Fruit fly (Drosophila melanogaster) whole organism, embryonic: Measurements from ENCODE around the gene CG14695.

Source experiments
- Atf6 ChIP-seq: fragments of 200-800 bp; sonication (Bioruptor generic); IDR thresholded peaks from 2 replicates; pipeline ENCODE4 v1.3.6; 2022; ENCODE audit warnings: missing biosample characterization, missing genetic modification characterization
- Bteb2 ChIP-seq: fragments of 200-800 bp; sonication (Bioruptor generic); optimal IDR thresholded peaks from 2 replicates; lab custom pipeline; 2016; ENCODE audit warnings: missing biosample characterization, missing genetic modification characterization
- CG10654 ChIP-seq: fragments of 200-800 bp; sonication (Bioruptor generic); optimal IDR thresholded peaks from 2 replicates; lab custom pipeline; 2016; ENCODE audit warnings: missing biosample characterization, missing genetic modification characterization
- CG11456 ChIP-seq: fragments of 200-800 bp; sonication (Bioruptor generic); IDR thresholded peaks from 3 replicates; pipeline ENCODE4 v1.3.6; 2022; ENCODE audit warnings: missing biosample characterization, missing genetic modification characterization
- CG12769 ChIP-seq: fragments of 200-800 bp; sonication (Bioruptor generic); optimal IDR thresholded peaks from 2 replicates; lab custom pipeline; 2019; ENCODE audit warnings: missing biosample characterization, mild to moderate bottlenecking, missing genetic modification characterization, moderate library complexity
- CG14014 ChIP-seq: fragments of 200-800 bp; sonication (Bioruptor generic); IDR thresholded peaks from 2 replicates; pipeline ENCODE4 v1.3.6; 2022; ENCODE audit warnings: missing biosample characterization, missing genetic modification characterization
- CG14050 ChIP-seq: fragments of 200-800 bp; sonication (Bioruptor generic); IDR thresholded peaks from 3 replicates; pipeline ENCODE4 v1.3.6; 2022; ENCODE audit warnings: missing biosample characterization, missing genetic modification characterization
- CG15514 ChIP-seq: fragments of 200-800 bp; sonication (Bioruptor generic); optimal IDR thresholded peaks from 3 replicates; lab custom pipeline; 2017; ENCODE audit warnings: missing biosample characterization, missing genetic modification characterization, mild to moderate bottlenecking, moderate library complexity, missing genetic modification reagents
- CG16813 ChIP-seq: fragments of 200-800 bp; sonication (Bioruptor generic); IDR thresholded peaks from 3 replicates; pipeline ENCODE4 v1.3.6; 2022; ENCODE audit warnings: missing biosample characterization, missing genetic modification characterization; ENCODE audit not compliant: partially characterized antibody
- CG17568 ChIP-seq: fragments of 200-800 bp; sonication (Bioruptor generic); optimal IDR thresholded peaks from 2 replicates; lab custom pipeline; 2018; ENCODE audit warnings: missing biosample characterization, mild to moderate bottlenecking, missing genetic modification characterization, moderate library complexity
- CG1792 ChIP-seq: fragments of 200-800 bp; sonication (Bioruptor generic); optimal IDR thresholded peaks from 2 replicates; lab custom pipeline; 2016; ENCODE audit warnings: missing biosample characterization, missing genetic modification characterization
- CG3995 ChIP-seq: fragments of 200-800 bp; sonication (Bioruptor generic); optimal IDR thresholded peaks from 3 replicates; lab custom pipeline; 2016; ENCODE audit warnings: missing biosample characterization, missing genetic modification characterization
- CG6654 ChIP-seq: fragments of 200-800 bp; sonication (Bioruptor generic); optimal IDR thresholded peaks from 2 replicates; lab custom pipeline; 2017; ENCODE audit warnings: missing biosample characterization, mild to moderate bottlenecking, missing genetic modification characterization
- CG6765 ChIP-seq: fragments of 200-800 bp; sonication (Bioruptor generic); optimal IDR thresholded peaks from 3 replicates; lab custom pipeline; 2017; ENCODE audit warnings: missing biosample characterization, mild to moderate bottlenecking, missing genetic modification characterization
- CG7987 ChIP-seq: fragments of 200-800 bp; sonication (Bioruptor generic); optimal IDR thresholded peaks from 2 replicates; lab custom pipeline; 2018; ENCODE audit warnings: missing biosample characterization, mild to moderate bottlenecking, missing genetic modification characterization, moderate library complexity
- CG8290 ChIP-seq, 3 experiments: fragments of 200-800 bp; sonication (Bioruptor generic); optimal IDR thresholded peaks; 2 replicates each; lab custom pipeline; 2016 to 2019; ENCODE audit warnings: missing biosample characterization in 3 of 3, missing genetic modification characterization in 3 of 3, mild to moderate bottlenecking in 2 of 3, moderate library complexity in 1 of 3
- D19A ChIP-seq: fragments of 200-800 bp; optimal IDR thresholded peaks from 3 replicates; lab custom pipeline; 2019; ENCODE audit warnings: missing biosample characterization, mild to moderate bottlenecking, missing genetic modification characterization, moderate library complexity
- Dip2 ChIP-seq: fragments of 200-800 bp; sonication (Bioruptor generic); IDR thresholded peaks from 2 replicates; pipeline ENCODE4 v1.3.6; 2022; ENCODE audit warnings: missing biosample characterization, missing genetic modification characterization
- Dp ChIP-seq: fragments of 200-800 bp; sonication (Bioruptor generic); optimal IDR thresholded peaks from 2 replicates; lab custom pipeline; 2018; ENCODE audit warnings: missing biosample characterization, mild to moderate bottlenecking, missing genetic modification characterization, moderate library complexity
- Elba2 ChIP-seq: fragments of 200-800 bp; sonication (Bioruptor generic); optimal IDR thresholded peaks from 3 replicates; lab custom pipeline; 2016; ENCODE audit warnings: missing biosample characterization, missing genetic modification characterization
- Max ChIP-seq: fragments of 200-800 bp; sonication (Bioruptor generic); optimal IDR thresholded peaks from 2 replicates; lab custom pipeline; 2016; ENCODE audit warnings: missing biosample characterization, mild to moderate bottlenecking, missing genetic modification characterization
- Mrtf ChIP-seq: fragments of 200-800 bp; sonication (Bioruptor generic); IDR thresholded peaks from 3 replicates; pipeline ENCODE4 v1.3.6; 2022; ENCODE audit warnings: missing biosample characterization, missing genetic modification characterization
- Neu2 ChIP-seq: fragments of 200-800 bp; sonication (Bioruptor generic); optimal IDR thresholded peaks from 3 replicates; lab custom pipeline; 2016; ENCODE audit warnings: missing biosample characterization, missing genetic modification characterization, borderline replicate concordance
- Sox102F ChIP-seq: fragments of 200-800 bp; sonication (Bioruptor generic); optimal IDR thresholded peaks from 2 replicates; lab custom pipeline; 2018; ENCODE audit warnings: missing biosample characterization, mild to moderate bottlenecking, missing genetic modification characterization, moderate library complexity
- Trl ChIP-seq, 3 experiments: fragments of >200 bp in 2 of 3; fragments of 200-800 bp in 1 of 3; sonication (Bioruptor generic) in 1 of 3; optimal IDR thresholded peaks; 2 replicates in 1 of 3; 3 replicates in 2 of 3; lab custom pipeline; 2016 to 2017; ENCODE audit warnings: missing biosample characterization in 1 of 3, missing genetic modification characterization in 1 of 3
- Vsx1 ChIP-seq: fragments of 200-800 bp; sonication (Bioruptor generic); optimal IDR thresholded peaks from 2 replicates; lab custom pipeline; 2017; ENCODE audit warnings: missing biosample characterization, mild to moderate bottlenecking, missing genetic modification characterization, missing genetic modification reagents
- YL-1 ChIP-seq: fragments of 200-800 bp; sonication (Bioruptor generic); optimal IDR thresholded peaks from 3 replicates; lab custom pipeline; 2017; ENCODE audit warnings: missing biosample characterization, mild to moderate bottlenecking, missing genetic modification characterization
- ase ChIP-seq: fragments of 200-800 bp; sonication (Bioruptor generic); IDR thresholded peaks from 3 replicates; pipeline ENCODE4 v1.3.6; 2022; ENCODE audit warnings: missing biosample characterization, missing genetic modification characterization
- ato ChIP-seq: fragments of 200-800 bp; sonication (Bioruptor generic); IDR thresholded peaks from 2 replicates; pipeline ENCODE4 v1.3.6; 2022; ENCODE audit warnings: missing biosample characterization, missing genetic modification characterization; ENCODE audit not compliant: partially characterized antibody
- az2 ChIP-seq: fragments of 200-800 bp; sonication (Bioruptor generic); optimal IDR thresholded peaks from 3 replicates; lab custom pipeline; 2016; ENCODE audit warnings: missing biosample characterization, missing genetic modification characterization
- bab2 ChIP-seq: fragments of 200-800 bp; sonication (Bioruptor generic); optimal IDR thresholded peaks from 2 replicates; lab custom pipeline; 2016; ENCODE audit warnings: missing biosample characterization, missing genetic modification characterization
- bowl ChIP-seq: fragments of 200-800 bp; sonication (Bioruptor generic); IDR thresholded peaks from 2 replicates; pipeline ENCODE4 v1.3.6; 2022; ENCODE audit warnings: missing biosample characterization, missing genetic modification characterization
- dysf ChIP-seq: fragments of 200-800 bp; sonication (Bioruptor generic); IDR thresholded peaks from 3 replicates; pipeline ENCODE4 v1.3.6; 2022; ENCODE audit warnings: missing biosample characterization, missing genetic modification characterization
- en ChIP-seq: fragments of 200-800 bp; sonication (Bioruptor generic); optimal IDR thresholded peaks from 2 replicates; lab custom pipeline; 2016; ENCODE audit warnings: missing biosample characterization, missing genetic modification characterization
- fd3F ChIP-seq: fragments of 200-800 bp; sonication (Bioruptor generic); optimal IDR thresholded peaks from 2 replicates; lab custom pipeline; 2018; ENCODE audit warnings: missing biosample characterization, mild to moderate bottlenecking, missing genetic modification characterization, moderate library complexity
- hkb ChIP-seq, 2 experiments: fragments of 200-800 bp in 1 of 2; fragments of >200 bp in 1 of 2; sonication (Bioruptor generic) in 1 of 2; IDR thresholded peaks in 1 of 2; optimal IDR thresholded peaks in 1 of 2; 2 replicates each; pipeline versions ENCODE4 v1.3.6 to Lab custom; 2017 to 2022; ENCODE audit warnings: missing biosample characterization in 1 of 2, missing genetic modification characterization in 1 of 2
- insv ChIP-seq, 2 experiments: fragments of 200-800 bp; sonication (Bioruptor generic); optimal IDR thresholded peaks; 3 replicates each; lab custom pipeline; 2016 to 2018; ENCODE audit warnings: missing biosample characterization in 2 of 2, missing genetic modification characterization in 2 of 2
- jigr1 ChIP-seq: fragments of 200-800 bp; sonication (Bioruptor generic); IDR thresholded peaks from 3 replicates; pipeline ENCODE4 v1.3.6; 2022; ENCODE audit warnings: missing biosample characterization, missing genetic modification characterization
- kah ChIP-seq: fragments of 200-800 bp; sonication (Bioruptor generic); optimal IDR thresholded peaks from 2 replicates; lab custom pipeline; 2018; ENCODE audit warnings: missing biosample characterization, mild to moderate bottlenecking, missing genetic modification characterization
- lab ChIP-seq: fragments of 200-800 bp; sonication (Bioruptor generic); optimal IDR thresholded peaks from 3 replicates; lab custom pipeline; 2017; ENCODE audit warnings: missing biosample characterization, missing genetic modification characterization, mild to moderate bottlenecking, moderate library complexity, missing genetic modification reagents
- lola ChIP-seq, 3 experiments: fragments of >200 bp in 2 of 3; fragments of 200-800 bp in 1 of 3; sonication (Bioruptor generic) in 1 of 3; optimal IDR thresholded peaks; 2 replicates each; lab custom pipeline; 2017 to 2019; ENCODE audit warnings: missing biosample characterization in 3 of 3, missing genetic modification characterization in 3 of 3, mild to moderate bottlenecking in 1 of 3, moderate library complexity in 1 of 3
- onecut ChIP-seq: fragments of 200-800 bp; sonication (Bioruptor generic); IDR thresholded peaks from 2 replicates; pipeline ENCODE4 v1.3.6; 2022; ENCODE audit warnings: missing biosample characterization, missing genetic modification characterization
- pnt ChIP-seq: fragments of 200-800 bp; sonication (Bioruptor generic); optimal IDR thresholded peaks from 3 replicates; lab custom pipeline; 2016; ENCODE audit warnings: missing biosample characterization, missing genetic modification characterization
- sqz ChIP-seq: fragments of 200-800 bp; sonication (Bioruptor generic); optimal IDR thresholded peaks from 3 replicates; lab custom pipeline; 2018; ENCODE audit warnings: missing biosample characterization, mild to moderate bottlenecking, missing genetic modification characterization
- vvl ChIP-seq: fragments of 200-800 bp; sonication (Bioruptor generic); IDR thresholded peaks from 2 replicates; pipeline ENCODE4 v1.3.6; 2022; ENCODE audit warnings: missing biosample characterization, missing genetic modification characterization
- zfh1 ChIP-seq: fragments of 200-800 bp; sonication (Bioruptor generic); IDR thresholded peaks from 3 replicates; pipeline ENCODE4 v1.3.6; 2022; ENCODE audit warnings: missing biosample characterization, missing genetic modification characterization
- zfh2 ChIP-seq: fragments of 200-800 bp; sonication (Bioruptor generic); optimal IDR thresholded peaks from 2 replicates; lab custom pipeline; 2016; ENCODE audit warnings: missing biosample characterization, missing genetic modification characterization

CG14695 gene

DNA sequence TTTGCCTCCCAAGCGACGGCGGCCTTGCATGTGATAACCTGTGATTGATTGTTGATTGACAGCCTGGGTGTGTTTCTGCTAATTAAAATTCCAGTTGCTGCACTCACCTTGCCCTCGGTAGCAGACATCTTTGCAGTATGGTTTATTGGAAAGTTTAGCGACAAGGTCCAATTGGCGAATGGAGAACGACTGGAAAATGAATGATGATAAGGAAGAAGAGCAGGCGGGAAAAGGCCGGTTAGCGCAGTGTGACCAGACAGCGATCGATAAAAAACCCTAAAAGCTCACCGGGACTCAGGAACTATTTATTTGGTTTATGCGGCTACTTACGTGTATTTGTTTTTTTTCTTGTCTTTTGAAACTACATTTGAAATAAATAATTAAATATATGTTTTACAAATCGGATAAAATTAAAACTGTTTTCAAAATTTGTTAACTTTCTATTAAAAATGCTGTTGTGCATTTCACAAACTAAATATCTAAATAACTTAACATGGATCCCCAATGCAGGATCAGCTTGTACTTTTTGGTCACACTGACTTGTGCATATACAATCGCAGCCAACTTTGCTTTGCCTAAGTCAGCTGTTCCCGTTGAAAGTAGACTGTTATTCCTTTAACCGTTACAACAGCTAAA, 6.9 kb downstream of the CG14695 start, which contains the start of gene Fdh (continued):
- TF ChIP-seq Bteb2 (GFP tag; lab: Kevin White, UChicago), result no peak
- peak; percentile 37; the same call in 1 of the 2 replicates for TF ChIP-seq CG14014
- 0 out of 2 replicates have a peak, but pooled peaks have one; percentile 16 for TF ChIP-seq bowl
- TF ChIP-seq bab2 (GFP tag; lab: Kevin White, UChicago), result peak; percentile 55
- TF ChIP-seq CG8290 (GFP tag; optimal IDR thresholded peaks at IDR 0.05; lab: Kevin White, UChicago), result peak; percentile 89
- TF ChIP-seq CG8290 (tag; optimal IDR thresholded peaks at IDR 0.05; lab: Kevin White, UChicago), result peak; percentile 47 to 81
- peak; percentile 22 for TF ChIP-seq az2
- TF ChIP-seq CG7987 (GFP tag; lab: Kevin White, UChicago), result peak; percentile 34
- no peak for TF ChIP-seq CG14050
- TF ChIP-seq lab (GFP tag; lab: Kevin White, UChicago), result peak; percentile 72
- TF ChIP-seq D19A, result peak; percentile 36
- TF ChIP-seq CG6765 (GFP tag; lab: Kevin White, UChicago), result peak; percentile 22
- TF ChIP-seq zfh2 (GFP tag; lab: Kevin White, UChicago), result peak; percentile 4
- TF ChIP-seq onecut (GFP tag; lab: Robert Waterston, UW), result no peak
- TF ChIP-seq CG11456 (GFP tag; lab: Robert Waterston, UW), result no peak
- TF ChIP-seq jigr1, result no peak
- no peak for TF ChIP-seq Neu2 (GFP tag; lab: Kevin White, UChicago)
- peak; percentile 37 for TF ChIP-seq CG12769 (tag; lab: Kevin White, UChicago)
- peak; percentile 41 for TF ChIP-seq YL-1 (GFP tag; lab: Kevin White, UChicago)
- TF ChIP-seq Max (GFP tag; lab: Kevin White, UChicago), result peak; percentile 45
- TF ChIP-seq Mrtf (GFP tag; lab: Robert Waterston, UW), result 0 out of 3 replicates have a peak, but pooled peaks have one; percentile 41
- TF ChIP-seq Atf6 (GFP tag; lab: Robert Waterston, UW), result peak; percentile 45; the same call in 1 of the 2 replicates
- TF ChIP-seq zfh1 (GFP tag; lab: Robert Waterston, UW), result peak; percentile 70
- peak; percentile 26 for TF ChIP-seq fd3F (GFP tag; lab: Kevin White, UChicago)
- peak; percentile 18 for TF ChIP-seq CG6654 (GFP tag; lab: Kevin White, UChicago)
- peak; percentile 53; the same call in 2 of the 3 replicates for TF ChIP-seq dysf (GFP tag; lab: Robert Waterston, UW)
- TF ChIP-seq ase, result no peak
- TF ChIP-seq en (GFP tag; lab: Kevin White, UChicago), result no peak
- TF ChIP-seq Trl (optimal IDR thresholded peaks at IDR 0.05; lab: Kevin White, UChicago), result no peak
- TF ChIP-seq Trl (GFP tag; optimal IDR thresholded peaks at IDR 0.05; lab: Kevin White, UChicago), result peak; percentile 45
- TF ChIP-seq ato (GFP tag; lab: Robert Waterston, UW), result no peak
- peak; percentile 38 for TF ChIP-seq Vsx1 (GFP tag; lab: Kevin White, UChicago)
- peak; percentile 19 for TF ChIP-seq kah
- peak in 1 of 3 experiments; percentile 81 for TF ChIP-seq lola (GFP tag; optimal IDR thresholded peaks at IDR 0.05; lab: Kevin White, UChicago)
- TF ChIP-seq pnt (GFP tag; lab: Kevin White, UChicago), result no peak
- TF ChIP-seq hkb (optimal IDR thresholded peaks at IDR 0.05; lab: Kevin White, UChicago), result peak; percentile 16
- peak; percentile 27; the same call in 1 of the 2 replicates for TF ChIP-seq hkb (GFP tag; IDR thresholded peaks at IDR 0.05; lab: Robert Waterston, UW)
- TF ChIP-seq CG3995 (GFP tag; lab: Kevin White, UChicago), result peak; percentile 31
- peak; percentile 53 for TF ChIP-seq Dp
- peak; percentile 10 for TF ChIP-seq CG1792
- peak; percentile 80 for TF ChIP-seq Elba2 (GFP tag; lab: Kevin White, UChicago)
- peak in 1 of 2 experiments; percentile 62 for TF ChIP-seq insv (GFP tag; optimal IDR thresholded peaks at IDR 0.05; lab: Kevin White, UChicago)
- peak; percentile 41 for TF ChIP-seq Sox102F (GFP tag; lab: Kevin White, UChicago)
- TF ChIP-seq vvl (GFP tag; lab: Robert Waterston, UW), result peak; percentile 43
- TF ChIP-seq sqz (GFP tag; lab: Kevin White, UChicago), result peak; percentile 60
- TF ChIP-seq CG10654 (GFP tag; lab: Kevin White, UChicago), result peak; percentile 36
- TF ChIP-seq CG16813, result no peak
- peak; percentile 49 for TF ChIP-seq CG15514
- TF ChIP-seq CG17568 (GFP tag; lab: Kevin White, UChicago), result no peak
- no peak for TF ChIP-seq Dip2 (GFP tag; lab: Robert Waterston, UW)
